Fruit fly (Drosophila melanogaster) whole organism, embryonic: ENCODE results near the gene CG32161.

Experiments used
- Adf1 ChIP-seq: fragments of 200-800 bp; sonication (Bioruptor generic); IDR thresholded peaks from 2 replicates; pipeline ENCODE4 v1.3.6; 2022; ENCODE audit warnings: missing biosample characterization, missing genetic modification characterization
- BtbVII ChIP-seq: fragments of 200-800 bp; sonication (Bioruptor generic); optimal IDR thresholded peaks from 3 replicates; lab custom pipeline; 2017; ENCODE audit warnings: missing biosample characterization, mild to moderate bottlenecking, missing genetic modification characterization
- CG1024 ChIP-seq: fragments of 200-800 bp; sonication (Bioruptor generic); IDR thresholded peaks from 2 replicates; pipeline ENCODE4 v1.3.6; 2022; ENCODE audit warnings: missing biosample characterization, missing genetic modification characterization
- CG12236 ChIP-seq: fragments of 200-800 bp; sonication (Bioruptor generic); optimal IDR thresholded peaks from 2 replicates; lab custom pipeline; 2016; ENCODE audit warnings: missing biosample characterization, missing genetic modification characterization
- CG12744 ChIP-seq: fragments of 200-800 bp; sonication (Bioruptor generic); optimal IDR thresholded peaks from 2 replicates; lab custom pipeline; 2016; ENCODE audit warnings: missing biosample characterization, missing genetic modification characterization
- CG12942 ChIP-seq: fragments of 200-800 bp; sonication (Bioruptor generic); optimal IDR thresholded peaks from 3 replicates; lab custom pipeline; 2016; ENCODE audit warnings: missing biosample characterization, missing genetic modification characterization
- CG13775 ChIP-seq: fragments of 200-800 bp; sonication (Bioruptor generic); optimal IDR thresholded peaks from 3 replicates; lab custom pipeline; 2017; ENCODE audit warnings: missing biosample characterization, mild to moderate bottlenecking, missing genetic modification characterization
- CG14965 ChIP-seq: fragments of 200-800 bp; sonication (Bioruptor generic); optimal IDR thresholded peaks from 2 replicates; lab custom pipeline; 2016; ENCODE audit warnings: missing biosample characterization, missing genetic modification characterization, borderline replicate concordance
- CG16779 ChIP-seq: fragments of 200-800 bp; sonication (Bioruptor generic); IDR thresholded peaks from 2 replicates; pipeline ENCODE4 v1.3.6; 2022; ENCODE audit warnings: missing biosample characterization, missing genetic modification characterization
- CG16863 ChIP-seq: fragments of 200-800 bp; sonication (Bioruptor generic); optimal IDR thresholded peaks from 3 replicates; lab custom pipeline; 2016; ENCODE audit warnings: missing biosample characterization, missing genetic modification characterization
- CG18011 ChIP-seq: fragments of 200-800 bp; sonication (Bioruptor generic); optimal IDR thresholded peaks from 2 replicates; lab custom pipeline; 2017; ENCODE audit warnings: missing biosample characterization, missing genetic modification characterization, mild to moderate bottlenecking, moderate library complexity, missing genotype
- CG2116 ChIP-seq: fragments of 200-800 bp; sonication (Bioruptor generic); optimal IDR thresholded peaks from 3 replicates; lab custom pipeline; 2018; ENCODE audit warnings: missing biosample characterization, mild to moderate bottlenecking, missing genetic modification characterization
- CG2120 ChIP-seq: fragments of 200-800 bp; sonication (Bioruptor generic); optimal IDR thresholded peaks from 3 replicates; lab custom pipeline; 2016; ENCODE audit warnings: missing biosample characterization, missing genetic modification characterization
- CG2129 ChIP-seq: fragments of 200-800 bp; sonication (Bioruptor generic); IDR thresholded peaks from 2 replicates; pipeline ENCODE4 v1.3.6; 2022; ENCODE audit warnings: missing biosample characterization, missing genetic modification characterization; ENCODE audit not compliant: partially characterized antibody
- CG2202 ChIP-seq: fragments of 200-800 bp; sonication (Bioruptor generic); optimal IDR thresholded peaks from 2 replicates; lab custom pipeline; 2018; ENCODE audit warnings: missing biosample characterization, mild to moderate bottlenecking, missing genetic modification characterization
- CG4328 ChIP-seq: fragments of 200-800 bp; sonication (Bioruptor generic); optimal IDR thresholded peaks from 3 replicates; lab custom pipeline; 2017; ENCODE audit warnings: missing biosample characterization, missing genetic modification reagents, missing genetic modification characterization
- CG6254 ChIP-seq: fragments of 200-800 bp; sonication (Bioruptor generic); optimal IDR thresholded peaks from 3 replicates; lab custom pipeline; 2017; ENCODE audit warnings: mild to moderate bottlenecking, missing biosample characterization, missing genetic modification reagents, missing genetic modification characterization
- CG9437 ChIP-seq: fragments of 200-800 bp; sonication (Bioruptor generic); optimal IDR thresholded peaks from 2 replicates; lab custom pipeline; 2018; ENCODE audit warnings: missing biosample characterization, mild to moderate bottlenecking, missing genetic modification characterization
- CG9609 ChIP-seq: fragments of 200-800 bp; sonication (Bioruptor generic); optimal IDR thresholded peaks from 3 replicates; lab custom pipeline; 2016; ENCODE audit warnings: missing biosample characterization, missing genetic modification characterization
- CrebB ChIP-seq: fragments of 200-800 bp; sonication (Bioruptor generic); optimal IDR thresholded peaks from 3 replicates; lab custom pipeline; 2018; ENCODE audit warnings: missing biosample characterization, mild to moderate bottlenecking, missing genetic modification characterization
- D19B ChIP-seq: fragments of 200-800 bp; sonication (Bioruptor generic); optimal IDR thresholded peaks from 2 replicates; lab custom pipeline; 2017; ENCODE audit warnings: missing biosample characterization, mild to moderate bottlenecking, missing genetic modification characterization
- Dbx ChIP-seq: fragments of 200-800 bp; sonication (Bioruptor generic); IDR thresholded peaks from 3 replicates; pipeline ENCODE4 v1.3.6; 2022; ENCODE audit warnings: missing biosample characterization, missing genetic modification characterization
- MTF-1 ChIP-seq: fragments of 200-800 bp; sonication (Bioruptor generic); optimal IDR thresholded peaks from 2 replicates; lab custom pipeline; 2018; ENCODE audit warnings: missing biosample characterization, mild to moderate bottlenecking, missing genetic modification characterization, borderline replicate concordance
- NC2β ChIP-seq: fragments of 200-800 bp; sonication (Bioruptor generic); optimal IDR thresholded peaks from 2 replicates; lab custom pipeline; 2016; ENCODE audit warnings: missing biosample characterization, missing genetic modification characterization
- Nf-YB ChIP-seq: fragments of 200-800 bp; sonication (Bioruptor generic); optimal IDR thresholded peaks from 3 replicates; lab custom pipeline; 2019; ENCODE audit warnings: missing biosample characterization, mild to moderate bottlenecking, missing genetic modification characterization, moderate library complexity
- NfI ChIP-seq: fragments of 200-800 bp; sonication (Bioruptor generic); optimal IDR thresholded peaks from 3 replicates; lab custom pipeline; 2018; ENCODE audit warnings: missing biosample characterization, mild to moderate bottlenecking, missing genetic modification characterization, moderate library complexity
- Optix ChIP-seq: fragments of 200-800 bp; sonication (Bioruptor generic); IDR thresholded peaks from 3 replicates; pipeline ENCODE4 v1.3.6; 2022; ENCODE audit warnings: missing biosample characterization, missing genetic modification characterization
- PHDP ChIP-seq: fragments of 200-800 bp; sonication (Bioruptor generic); optimal IDR thresholded peaks from 3 replicates; lab custom pipeline; 2018; ENCODE audit warnings: missing biosample characterization, mild to moderate bottlenecking, missing genetic modification characterization, moderate library complexity
- Poxn ChIP-seq: fragments of 200-800 bp; sonication (Bioruptor generic); IDR thresholded peaks from 2 replicates; pipeline ENCODE4 v1.3.6; 2022; ENCODE audit warnings: missing biosample characterization, missing genetic modification characterization
- Sox100B ChIP-seq: fragments of 200-800 bp; sonication (Bioruptor generic); optimal IDR thresholded peaks from 3 replicates; lab custom pipeline; 2018; ENCODE audit warnings: missing biosample characterization, mild to moderate bottlenecking, missing genetic modification characterization
- Sry-β ChIP-seq: fragments of 200-800 bp; sonication (Bioruptor generic); optimal IDR thresholded peaks from 2 replicates; lab custom pipeline; 2018; ENCODE audit warnings: missing biosample characterization, mild to moderate bottlenecking, missing genetic modification characterization, moderate library complexity
- Taf1 ChIP-seq: fragments of 200-800 bp; sonication (Bioruptor generic); IDR thresholded peaks from 2 replicates; pipeline ENCODE4 v1.3.6; 2022; ENCODE audit warnings: missing biosample characterization, missing genetic modification characterization
- Tbp ChIP-seq: fragments of >200 bp; optimal IDR thresholded peaks from 2 replicates; lab custom pipeline; 2018; ENCODE audit warnings: missing biosample characterization, missing genetic modification characterization
- abd-A ChIP-seq: fragments of 200-800 bp; sonication (Bioruptor generic); optimal IDR thresholded peaks from 3 replicates; lab custom pipeline; 2019; ENCODE audit warnings: missing biosample characterization, mild to moderate bottlenecking, missing genetic modification characterization, moderate library complexity
- chif ChIP-seq, 2 experiments: fragments of 200-800 bp; sonication (Bioruptor generic); optimal IDR thresholded peaks; 3 replicates each; lab custom pipeline; 2016; ENCODE audit warnings: missing biosample characterization in 2 of 2, missing genetic modification characterization in 2 of 2
- chinmo ChIP-seq: fragments of 200-800 bp; sonication (Bioruptor generic); IDR thresholded peaks from 4 replicates; pipeline ENCODE4 v1.3.6; 2022; ENCODE audit warnings: missing biosample characterization, missing genetic modification characterization; ENCODE audit not compliant: partially characterized antibody
- croc ChIP-seq: fragments of 200-800 bp; sonication (Bioruptor generic); conservative IDR thresholded peaks from 3 replicates; pipeline ENCODE4 v1.3.6; 2022; ENCODE audit warnings: missing biosample characterization, missing genetic modification characterization
- cwo ChIP-seq: fragments of 200-800 bp; sonication (Bioruptor generic); optimal IDR thresholded peaks from 3 replicates; lab custom pipeline; 2017; ENCODE audit warnings: missing biosample characterization, missing genetic modification characterization, mild to moderate bottlenecking, moderate library complexity, missing genetic modification reagents
- en ChIP-seq: fragments of 200-800 bp; sonication (Bioruptor generic); optimal IDR thresholded peaks from 2 replicates; lab custom pipeline; 2016; ENCODE audit warnings: missing biosample characterization, missing genetic modification characterization
- fd3F ChIP-seq: fragments of 200-800 bp; sonication (Bioruptor generic); optimal IDR thresholded peaks from 2 replicates; lab custom pipeline; 2018; ENCODE audit warnings: missing biosample characterization, mild to moderate bottlenecking, missing genetic modification characterization, moderate library complexity
- fd96Cb ChIP-seq: fragments of 200-800 bp; sonication (Bioruptor generic); optimal IDR thresholded peaks from 2 replicates; lab custom pipeline; 2018; ENCODE audit warnings: missing biosample characterization, mild to moderate bottlenecking, missing genetic modification characterization, moderate library complexity
- her ChIP-seq: fragments of 200-800 bp; sonication (Bioruptor generic); optimal IDR thresholded peaks from 2 replicates; lab custom pipeline; 2016; ENCODE audit warnings: missing biosample characterization, missing genetic modification characterization
- insv ChIP-seq, 2 experiments: fragments of 200-800 bp; sonication (Bioruptor generic); optimal IDR thresholded peaks; 3 replicates each; lab custom pipeline; 2016 to 2018; ENCODE audit warnings: missing biosample characterization in 2 of 2, missing genetic modification characterization in 2 of 2
- kay ChIP-seq: fragments of 200-800 bp; sonication (Bioruptor generic); optimal IDR thresholded peaks from 2 replicates; lab custom pipeline; 2016; ENCODE audit warnings: missing biosample characterization, missing genetic modification characterization
- lilli ChIP-seq: fragments of 200-800 bp; sonication (Bioruptor generic); optimal IDR thresholded peaks from 3 replicates; lab custom pipeline; 2016; ENCODE audit warnings: missing biosample characterization, missing genetic modification characterization
- otp ChIP-seq: fragments of 200-800 bp; sonication (Bioruptor generic); IDR thresholded peaks from 3 replicates; pipeline ENCODE4, ENCODE4 v1.3.6; 2022; ENCODE audit warnings: missing biosample characterization, missing genetic modification characterization
- pzg ChIP-seq: fragments of 200-800 bp; sonication (Bioruptor generic); optimal IDR thresholded peaks from 3 replicates; lab custom pipeline; 2018; ENCODE audit warnings: missing biosample characterization, mild to moderate bottlenecking, missing genetic modification characterization, moderate library complexity
- rib ChIP-seq: fragments of 200-800 bp; sonication (Bioruptor generic); IDR thresholded peaks from 2 replicates; pipeline ENCODE4 v1.3.6; 2022; ENCODE audit warnings: missing biosample characterization, missing genetic modification characterization
- slbo ChIP-seq: fragments of 200-800 bp; sonication (Bioruptor generic); IDR thresholded peaks from 2 replicates; pipeline ENCODE4 v1.3.6; 2022; ENCODE audit warnings: missing biosample characterization, missing genetic modification characterization
- so ChIP-seq: fragments of 200-800 bp; sonication (Bioruptor generic); IDR thresholded peaks from 3 replicates; pipeline ENCODE4 v1.3.6; 2022; ENCODE audit warnings: missing biosample characterization, missing genetic modification characterization
- sob ChIP-seq: fragments of 200-800 bp; sonication (Bioruptor generic); IDR thresholded peaks from 2 replicates; pipeline ENCODE4 v1.3.6; 2022; ENCODE audit warnings: missing biosample characterization, missing genetic modification characterization
- yki ChIP-seq: fragments of >200 bp; optimal IDR thresholded peaks from 3 replicates; lab custom pipeline; 2018

CG32161 gene

dm6 chr3L:16800026-16800425 lies 46.0 kb upstream of the CG32161 start (continued):
- TF ChIP-seq slbo (GFP tag; lab: Robert Waterston, UW) (no peak), Sox100B (GFP tag; lab: Kevin White, UChicago) (no peak), CG4328 (GFP tag; lab: Kevin White, UChicago) (no peak), BtbVII (GFP tag; lab: Kevin White, UChicago) (peak; percentile 19), so (GFP tag; lab: Robert Waterston, UW) (no peak), chif (GFP tag; optimal IDR thresholded peaks at IDR 0.05; lab: Kevin White, UChicago) (no peak), cwo (peak; percentile 43), CG1024 (GFP tag; lab: Robert Waterston, UW) (no peak), Tbp (no peak), CG18011 (no peak), NfI (GFP tag; lab: Kevin White, UChicago) (no peak), CG6254 (GFP tag; lab: Kevin White, UChicago) (no peak), CG9609 (no peak), Adf1 (GFP tag; lab: Robert Waterston, UW) (peak; percentile 41; the same call in 1 of the 2 replicates), Sry-β (no peak), CG2129 (no peak), CG12236 (no peak), CG12744 (no peak), CG14965 (GFP tag; lab: Kevin White, UChicago) (no peak), Optix (GFP tag; lab: Robert Waterston, UW) (no peak), PHDP (tag; lab: Kevin White, UChicago) (no peak), CG16863 (GFP tag; lab: Kevin White, UChicago) (no peak), fd96Cb (tag; lab: Kevin White, UChicago) (no peak), insv (GFP tag; optimal IDR thresholded peaks at IDR 0.05; lab: Kevin White, UChicago) (no peak), rib (GFP tag; lab: Robert Waterston, UW) (peak; percentile 56; the same call in 1 of the 2 replicates), CG13775 (GFP tag; lab: Kevin White, UChicago) (no peak), D19B (GFP tag; lab: Kevin White, UChicago) (no peak), sob (GFP tag; lab: Robert Waterston, UW) (no peak), CG16779 (GFP tag; lab: Robert Waterston, UW) (no peak), chinmo (GFP tag; lab: Robert Waterston, UW) (peak; percentile 61; the same call in 1 of the 4 replicates), CG12942 (GFP tag; lab: Kevin White, UChicago) (no peak), Dbx (GFP tag; lab: Robert Waterston, UW) (0 out of 3 replicates have a peak, but pooled peaks have one; percentile 23), fd3F (GFP tag; lab: Kevin White, UChicago) (no peak), CG2116 (no peak), Taf1 (GFP tag; lab: Robert Waterston, UW) (no peak), her (GFP tag; lab: Kevin White, UChicago) (no peak), kay (GFP tag; lab: Kevin White, UChicago) (no peak), lilli (no peak), CG9437 (no peak), CrebB (tag; lab: Kevin White, UChicago) (no peak), CG2202 (tag; lab: Kevin White, UChicago) (no peak), NC2β (no peak), CG2120 (GFP tag; lab: Kevin White, UChicago) (no peak), yki (lab: Kevin White, UChicago) (no peak), abd-A (tag; lab: Kevin White, UChicago) (no peak), en (GFP tag; lab: Kevin White, UChicago) (no peak), Poxn (no peak), MTF-1 (GFP tag; lab: Kevin White, UChicago) (peak; percentile 39), Nf-YB (no peak), pzg (GFP tag; lab: Kevin White, UChicago) (no peak), otp (GFP tag; lab: Robert Waterston, UW) (0 out of 3 replicates have a peak, but pooled peaks have one; percentile 17), croc (GFP tag; lab: Robert Waterston, UW) (no peak)
